Worm (Caenorhabditis elegans) whole organism, midembryonic: ENCODE data around the gene btb-8.

ENCODE experiments used
- cog-1 ChIP-seq: sonication (generic microtip); optimal IDR thresholded peaks from 2 replicates; lab custom pipeline; 2016; ENCODE audit warnings: missing genetic modification characterization, missing compliant biosample characterization
- flt-1 ChIP-seq: fragments of 200-800 bp; sonication (Bioruptor generic); IDR thresholded peaks from 2 replicates; pipeline ENCODE4 v1.3.6; 2022; ENCODE audit warnings: missing genetic modification characterization, missing compliant biosample characterization
- ztf-23 ChIP-seq: fragments of 200-800 bp; sonication (Bioruptor generic); IDR thresholded peaks from 2 replicates; pipeline ENCODE4 v1.3.6; 2022; ENCODE audit warnings: missing genetic modification reagents, missing genetic modification characterization, missing compliant biosample characterization

DNA sequence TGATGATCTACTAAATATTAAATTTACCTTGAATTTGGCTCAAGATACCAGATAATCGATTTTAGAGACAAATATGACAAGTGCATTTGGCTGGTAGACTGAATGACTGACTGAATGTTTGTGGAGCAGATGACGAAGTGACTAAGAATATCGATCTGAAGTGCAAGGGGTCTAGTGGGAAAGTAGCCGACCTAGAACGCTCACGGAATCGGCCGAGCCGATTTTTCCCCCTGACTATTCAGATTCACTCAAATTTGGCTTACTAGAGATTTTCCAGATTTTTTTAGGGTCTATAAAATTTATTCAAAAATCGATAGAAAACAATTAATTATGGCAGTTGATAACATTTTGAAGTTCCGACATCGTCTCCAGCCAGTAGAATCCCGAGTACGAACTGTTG lies 28.0 kb upstream of the btb-8 start, which contains the start of gene fbxc-26:
- TF ChIP-seq flt-1 (GFP tag; lab: Robert Waterston, UW) = no peak
- no peak for TF ChIP-seq cog-1
- no peak for TF ChIP-seq ztf-23
